Worm (Caenorhabditis elegans) whole organism, midembryonic: ENCODE data around the gene cyb-1.

ENCODE experiments used
- cog-1 ChIP-seq: sonication (generic microtip); optimal IDR thresholded peaks from 2 replicates; lab custom pipeline; 2016; ENCODE audit warnings: missing genetic modification characterization, missing compliant biosample characterization
- flt-1 ChIP-seq: fragments of 200-800 bp; sonication (Bioruptor generic); IDR thresholded peaks from 2 replicates; pipeline ENCODE4 v1.3.6; 2022; ENCODE audit warnings: missing genetic modification characterization, missing compliant biosample characterization
- med-1 ChIP-seq: sonication (generic microtip); optimal IDR thresholded peaks from 2 replicates; lab custom pipeline; 2017; ENCODE audit warnings: missing genetic modification characterization, mild to moderate bottlenecking, missing compliant biosample characterization, antibody characterized with exemption, missing genetic modification reagents; ENCODE audit not compliant: insufficient read depth
- ztf-29 ChIP-seq: fragments of 200-800 bp; sonication (Bioruptor generic); IDR thresholded peaks from 2 replicates; pipeline ENCODE4 v1.3.6; 2022; ENCODE audit warnings: missing genetic modification reagents, missing genetic modification characterization, missing compliant biosample characterization

DNA sequence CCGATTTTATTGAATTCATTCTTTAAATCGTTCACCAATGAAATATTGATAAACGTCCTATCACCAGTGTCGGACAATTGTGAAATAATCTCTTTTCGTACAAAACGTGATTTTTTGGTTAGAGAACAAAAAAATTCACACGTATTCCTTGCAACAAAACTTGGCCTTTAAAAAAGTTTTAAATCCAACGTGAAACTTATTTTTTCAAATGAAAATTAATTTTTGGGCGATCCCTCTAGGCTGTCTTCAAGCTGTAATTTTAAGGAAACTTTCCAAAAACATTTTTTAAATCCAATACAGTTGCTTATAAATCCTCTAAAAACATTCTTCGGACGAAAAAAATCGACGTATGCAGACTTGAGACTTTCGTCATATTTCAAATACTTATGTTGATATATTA, 19.7 kb downstream of the cyb-1 start, which contains the start of gene T25B9.5:
- no peak for TF ChIP-seq med-1 (GFP tag; lab: Kevin White, UChicago)
- TF ChIP-seq cog-1 (tag; lab: Kevin White, UChicago): no peak
- no peak for TF ChIP-seq ztf-29 (GFP tag; lab: Robert Waterston, UW)
- TF ChIP-seq flt-1 (GFP tag; lab: Robert Waterston, UW): no peak
